Worm (Caenorhabditis elegans): ENCODE measurements around the gene F39C12.1.

ce11 chrX:4803942-4804341, 49.1 kb downstream of the F39C12.1 start:
- TF ChIP-seq nhr-76 (tag; optimal IDR thresholded peaks at IDR 0.05), result no peak
- no peak for TF ChIP-seq ztf-11 (tag; optimal IDR thresholded peaks at IDR 0.05)
- no peak for TF ChIP-seq ceh-16 (tag; optimal IDR thresholded peaks at IDR 0.05)
- TF ChIP-seq skn-1 (tag; optimal IDR thresholded peaks at IDR 0.05), result no peak
- no peak for TF ChIP-seq nhr-11 (tag; optimal IDR thresholded peaks at IDR 0.05)
- no peak for TF ChIP-seq sea-2 (GFP tag; optimal IDR thresholded peaks at IDR 0.05)
- TF ChIP-seq fos-1 (tag; optimal IDR thresholded peaks at IDR 0.05), result no peak
- no peak for TF ChIP-seq fkh-10 (GFP tag; optimal IDR thresholded peaks at IDR 0.05)
- TF ChIP-seq nhr-237 (tag; optimal IDR thresholded peaks at IDR 0.05), result no peak
- TF ChIP-seq unc-39 (tag; optimal IDR thresholded peaks at IDR 0.05), result no peak
- no peak for TF ChIP-seq R02D3.7 (tag; optimal IDR thresholded peaks at IDR 0.05)
- no peak for TF ChIP-seq egl-27 (tag; optimal IDR thresholded peaks at IDR 0.05)

Data from whole organism, L3 larva.